Worm (Caenorhabditis elegans) whole organism, L4 larva: Measurements from ENCODE around the gene dhs-5.

Experiments used
- F26F4.8 ChIP-seq: fragments of 200-800 bp; sonication (Bioruptor generic); conservative IDR thresholded peaks from 2 replicates; pipeline ENCODE4 v1.3.6; 2022; ENCODE audit warnings: missing genetic modification characterization, missing compliant biosample characterization
- F44E2.7 ChIP-seq: fragments of 200-800 bp; sonication (Bioruptor generic); IDR thresholded peaks from 2 replicates; pipeline ENCODE4 v2.1.2; 2022; ENCODE audit warnings: missing genetic modification characterization, missing compliant biosample characterization
- R02D3.7 ChIP-seq: fragments of 150-350 bp; sonication (generic microtip); optimal IDR thresholded peaks from 3 replicates; lab custom pipeline; 2014; ENCODE audit warnings: missing biosample characterization, missing genetic modification characterization
- T20F7.1 ChIP-seq: fragments of 200-800 bp; sonication (Bioruptor generic); optimal IDR thresholded peaks from 2 replicates; lab custom pipeline; 2018; ENCODE audit warnings: mild to moderate bottlenecking, missing genetic modification characterization, missing compliant biosample characterization
- T26A8.4 ChIP-seq: fragments of 200-800 bp; sonication (Bioruptor generic); IDR thresholded peaks from 2 replicates; pipeline ENCODE4 v1.3.6; 2022; ENCODE audit warnings: missing genetic modification characterization, missing compliant biosample characterization
- Y5F2A.4 ChIP-seq: fragments of 200-800 bp; sonication (Bioruptor generic); optimal IDR thresholded peaks from 2 replicates; lab custom pipeline; 2018; ENCODE audit warnings: mild to moderate bottlenecking, missing genetic modification characterization, missing compliant biosample characterization
- ZK337.2 ChIP-seq: fragments of 200-800 bp; sonication (Bioruptor generic); IDR thresholded peaks from 2 replicates; pipeline ENCODE4 v1.3.6; 2022; ENCODE audit warnings: missing genetic modification reagents, missing genetic modification characterization, missing compliant biosample characterization
- aly-2 ChIP-seq: sonication (generic microtip); optimal IDR thresholded peaks from 2 replicates; lab custom pipeline; 2018; ENCODE audit warnings: missing biosample characterization, missing genetic modification characterization
- ceh-32 ChIP-seq: sonication (generic microtip); optimal IDR thresholded peaks from 2 replicates; lab custom pipeline; 2016; ENCODE audit warnings: mild to moderate bottlenecking, missing genetic modification characterization, missing compliant biosample characterization; ENCODE audit not compliant: poor library complexity
- ces-1 ChIP-seq: fragments of 150-350 bp; sonication (generic microtip); optimal IDR thresholded peaks from 4 replicates; lab custom pipeline; 2014; ENCODE audit warnings: missing biosample characterization, missing genetic modification reagents, missing genetic modification characterization
- cey-2 ChIP-seq: sonication (generic microtip); optimal IDR thresholded peaks from 3 replicates; lab custom pipeline; 2017; ENCODE audit warnings: missing genetic modification characterization, mild to moderate bottlenecking, missing compliant biosample characterization, antibody characterized with exemption, borderline replicate concordance; ENCODE audit not compliant: insufficient read depth
- daf-16 ChIP-seq, 3 experiments: sonication (generic microtip); optimal IDR thresholded peaks; 2 replicates each; lab custom pipeline; 2016 to 2017; ENCODE audit warnings: missing genetic modification characterization in 3 of 3, missing genetic modification reagents in 3 of 3, mild to moderate bottlenecking in 2 of 3, missing compliant biosample characterization in 2 of 3, missing biosample characterization in 1 of 3, moderate library complexity in 1 of 3
- daf-19 ChIP-seq: fragments of 200-800 bp; sonication (Bioruptor generic); conservative IDR thresholded peaks from 2 replicates; pipeline ENCODE4 v1.3.6; 2022; ENCODE audit warnings: missing genetic modification characterization, missing compliant biosample characterization
- duxl-1 ChIP-seq: sonication (generic microtip); optimal IDR thresholded peaks from 2 replicates; lab custom pipeline; 2016; ENCODE audit warnings: mild to moderate bottlenecking, missing genetic modification characterization, moderate library complexity, missing compliant biosample characterization; ENCODE audit not compliant: poor library complexity
- fos-1 ChIP-seq: fragments of 150-350 bp; optimal IDR thresholded peaks from 2 replicates; lab custom pipeline; 2014; ENCODE audit warnings: missing biosample characterization, missing genetic modification characterization
- lin-13 ChIP-seq: fragments of 150-350 bp; optimal IDR thresholded peaks from 2 replicates; lab custom pipeline; 2014; ENCODE audit warnings: missing biosample characterization, missing genetic modification reagents, missing genetic modification characterization
- lin-29 ChIP-seq: fragments of 200-800 bp; sonication (Bioruptor generic); IDR thresholded peaks from 2 replicates; pipeline ENCODE4 v1.3.6; 2022; ENCODE audit warnings: missing genetic modification reagents, missing genetic modification characterization, missing compliant biosample characterization
- madf-9 ChIP-seq: fragments of 200-800 bp; sonication (Bioruptor generic); conservative IDR thresholded peaks from 2 replicates; pipeline ENCODE4 v1.3.6; 2022; ENCODE audit warnings: missing genetic modification reagents, missing genetic modification characterization, missing compliant biosample characterization
- nhr-237 ChIP-seq: sonication (generic microtip); optimal IDR thresholded peaks from 2 replicates; lab custom pipeline; 2017; ENCODE audit warnings: missing biosample characterization, missing genetic modification characterization
- nhr-28 ChIP-seq: fragments of 150-350 bp; optimal IDR thresholded peaks from 2 replicates; lab custom pipeline; 2014; ENCODE audit warnings: missing biosample characterization, missing genetic modification characterization
- nhr-41 ChIP-seq: fragments of 200-800 bp; sonication (Bioruptor generic); IDR thresholded peaks from 2 replicates; pipeline ENCODE4 v1.3.6; 2022; ENCODE audit warnings: missing genetic modification reagents, missing genetic modification characterization, missing compliant biosample characterization
- nhr-77 ChIP-seq: fragments of 150-350 bp; optimal IDR thresholded peaks from 2 replicates; lab custom pipeline; 2014; ENCODE audit warnings: missing biosample characterization, missing genetic modification characterization
- php-3 ChIP-seq: fragments of 200-800 bp; sonication (Bioruptor generic); IDR thresholded peaks from 2 replicates; pipeline ENCODE4 v1.3.6; 2022; ENCODE audit warnings: missing genetic modification reagents, missing genetic modification characterization, missing compliant biosample characterization
- rbr-2 ChIP-seq: sonication (generic microtip); optimal IDR thresholded peaks from 2 replicates; lab custom pipeline; 2016; ENCODE audit warnings: missing genotype, missing genetic modification characterization, missing compliant biosample characterization
- skn-1 ChIP-seq: fragments of 150-350 bp; optimal IDR thresholded peaks from 2 replicates; lab custom pipeline; 2014; ENCODE audit warnings: missing biosample characterization, missing genetic modification characterization
- unc-62 ChIP-seq, 3 experiments: fragments of 150-350 bp in 1 of 3; sonication (generic microtip); optimal IDR thresholded peaks in 2 of 3; peaks in 1 of 3; 1 replicate in 1 of 3; 2 replicates in 2 of 3; lab custom pipeline; 2014 to 2017; ENCODE audit warnings: missing biosample characterization in 3 of 3, missing genetic modification characterization in 3 of 3, missing genetic modification reagents in 3 of 3, missing genotype in 1 of 3
- zfp-3 ChIP-seq: fragments of 200-800 bp; sonication (Bioruptor generic); conservative IDR thresholded peaks from 2 replicates; pipeline ENCODE4 v1.3.6; 2022; ENCODE audit warnings: missing genetic modification reagents, missing genetic modification characterization, missing compliant biosample characterization

dhs-5 gene

ce11 chrII:5414040-5414439, 39.6 kb upstream of the dhs-5 start, which contains the start of the genes EEED8.14 and EEED8.3:
EEED8.14 (minus strand) TSS chrII:5414052.
EEED8.3 (plus strand) TSS chrII:5414276.
- no peak for TF ChIP-seq ZK337.2 (GFP tag; lab: Robert Waterston, UW)
- TF ChIP-seq cey-2 (tag; lab: Kevin White, UChicago) = no peak
- TF ChIP-seq T20F7.1 (GFP tag; lab: Kevin White, UChicago) = no peak
- no peak for TF ChIP-seq ceh-32 (tag; lab: Kevin White, UChicago)
- no peak for TF ChIP-seq T26A8.4 (GFP tag; lab: Robert Waterston, UW)
- no peak for TF ChIP-seq nhr-77 (tag; lab: Kevin White, UChicago)
- no peak for TF ChIP-seq nhr-237 (tag; lab: Kevin White, UChicago)
- no peak for TF ChIP-seq fos-1 (tag; lab: Kevin White, UChicago)
- TF ChIP-seq lin-29 = no peak
- TF ChIP-seq ces-1 (GFP tag; lab: Kevin White, UChicago) = no peak
- no peak for TF ChIP-seq rbr-2 (tag; lab: Kevin White, UChicago)
- TF ChIP-seq R02D3.7 (tag; lab: Kevin White, UChicago) = no peak

DNA sequence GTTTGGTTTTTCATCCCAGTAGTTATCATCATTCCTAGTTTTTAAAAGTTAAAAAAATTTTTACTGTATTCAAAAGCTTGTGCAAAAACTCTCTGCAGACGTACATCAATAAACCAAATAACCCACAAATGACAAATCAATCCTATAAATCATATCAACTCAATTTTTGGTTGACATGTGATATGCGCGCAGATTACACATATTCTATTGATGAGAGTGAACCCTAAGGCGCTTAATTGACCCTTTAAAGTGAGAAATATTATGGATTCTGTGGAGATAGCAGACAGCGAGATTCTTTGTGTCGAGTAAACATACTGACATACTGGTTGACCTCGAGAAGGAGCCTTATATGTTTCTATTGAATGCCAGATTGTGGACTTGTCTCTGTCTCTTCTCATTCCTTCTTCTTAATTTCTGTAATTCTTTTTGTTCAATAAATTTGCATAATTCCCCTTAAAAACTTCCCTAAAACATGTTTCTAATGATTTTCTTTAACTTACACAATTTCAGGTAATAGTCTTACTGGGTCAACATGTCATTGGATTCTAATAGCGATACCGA, 37.4 kb upstream of the dhs-5 start, which contains the start of gene EEED8.2:
EEED8.2 (plus strand) TSS at position 511 of the 561 bp plus-strand sequence.
- TF ChIP-seq ces-1 (GFP tag; lab: Kevin White, UChicago) = no peak
- TF ChIP-seq unc-62 (GFP tag; optimal IDR thresholded peaks at IDR 0.05 in 1 of 2; lab: Kevin White, UChicago) = peak in 1 of 2 experiments; percentile 90
- TF ChIP-seq unc-62 (tag; optimal IDR thresholded peaks at IDR 0.05; lab: Kevin White, UChicago) = no peak

DNA sequence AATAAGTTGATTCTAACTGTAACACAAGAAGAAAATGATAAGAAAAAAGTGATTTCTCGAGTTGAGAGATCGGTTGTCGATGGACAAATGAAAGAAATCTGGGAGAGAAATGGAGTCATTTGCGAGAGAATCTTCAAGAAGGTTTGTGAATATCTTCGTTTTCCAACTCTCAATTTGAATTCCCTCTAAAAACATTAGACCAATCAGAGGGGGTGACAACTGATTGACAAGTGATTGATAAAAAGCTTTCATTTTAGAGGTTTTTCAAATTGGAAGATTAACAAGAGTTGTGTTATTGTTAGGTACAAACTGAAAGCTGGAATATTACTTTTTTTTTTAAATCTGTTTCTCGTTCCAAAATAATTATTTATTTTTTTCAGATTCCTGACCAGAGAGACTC, 35.7 kb upstream of the dhs-5 start:
- TF ChIP-seq lin-13 (GFP tag; lab: Kevin White, UChicago) = no peak
- no peak for TF ChIP-seq daf-19 (GFP tag; lab: Robert Waterston, UW)
- TF ChIP-seq duxl-1 (tag; lab: Kevin White, UChicago) = no peak
- TF ChIP-seq zfp-3 (GFP tag; lab: Robert Waterston, UW) = no peak
- no peak for TF ChIP-seq F26F4.8
- no peak for TF ChIP-seq Y5F2A.4 (GFP tag; lab: Kevin White, UChicago)

ce11 chrII:5418317-5418716, 35.3 kb upstream of the dhs-5 start:
- TF ChIP-seq skn-1 = no peak
- no peak for TF ChIP-seq daf-16 (GFP tag; optimal IDR thresholded peaks at IDR 0.05; lab: Kevin White, UChicago)
- no peak for TF ChIP-seq daf-16 (tag; optimal IDR thresholded peaks at IDR 0.05; lab: Kevin White, UChicago)
- no peak for TF ChIP-seq php-3
- no peak for TF ChIP-seq aly-2 (tag; lab: Kevin White, UChicago)
- TF ChIP-seq T26A8.4 (GFP tag; lab: Robert Waterston, UW) = no peak
- TF ChIP-seq F44E2.7 (GFP tag; lab: Robert Waterston, UW) = no peak
- TF ChIP-seq F26F4.8 = no peak
- no peak for TF ChIP-seq daf-19 (GFP tag; lab: Robert Waterston, UW)
- no peak for TF ChIP-seq nhr-41 (GFP tag; lab: Robert Waterston, UW)

DNA sequence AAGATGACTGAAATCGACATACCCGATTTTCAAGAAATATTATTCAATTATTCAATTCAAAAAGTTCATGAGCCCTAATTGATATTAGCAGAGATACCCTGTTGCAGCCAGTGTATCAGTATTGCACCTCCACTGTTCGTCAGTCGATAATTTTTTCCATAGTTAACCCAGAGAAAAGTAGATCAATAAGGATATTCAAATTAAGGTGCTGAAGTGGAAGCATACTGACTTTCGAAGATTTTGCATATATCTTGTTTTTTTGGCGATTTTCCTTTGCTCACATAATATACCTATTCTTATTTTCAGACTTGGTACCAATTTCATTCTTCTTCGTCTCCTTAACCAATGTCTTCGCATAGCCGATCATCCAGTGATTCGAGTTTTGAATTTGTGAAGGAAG, 34.7 kb upstream of the dhs-5 start, which contains the start of gene EEED8.15:
EEED8.15 (plus strand) TSS at position 301 of the 400 bp plus-strand sequence.
- peak in 1 of 2 experiments; percentile 57 for TF ChIP-seq unc-62 (GFP tag; optimal IDR thresholded peaks at IDR 0.05 in 1 of 2; lab: Kevin White, UChicago)
- TF ChIP-seq unc-62 (tag; optimal IDR thresholded peaks at IDR 0.05; lab: Kevin White, UChicago) = no peak
- TF ChIP-seq nhr-28 (tag; lab: Kevin White, UChicago) = no peak
- TF ChIP-seq R02D3.7 (tag; lab: Kevin White, UChicago) = no peak
- TF ChIP-seq madf-9 (GFP tag; lab: Robert Waterston, UW) = no peak
